Worm (Caenorhabditis elegans): ENCODE measurements around the gene Y54G11A.17.

Gene Y54G11A.17

ce11 chrII:14365182-14365751, 16.1 kb upstream of the Y54G11A.17 start, which contains the start of gene imb-2 (continued):
- no peak for TF ChIP-seq pqm-1 (tag; optimal IDR thresholded peaks at IDR 0.05)
- TF ChIP-seq snpc-1.2 (GFP tag; IDR thresholded peaks at IDR 0.05) = no peak
- no peak for TF ChIP-seq dmd-8 (GFP tag; IDR thresholded peaks at IDR 0.05)
- TF ChIP-seq fkh-10 (GFP tag; optimal IDR thresholded peaks at IDR 0.05) = peak; percentile 67
- TF ChIP-seq fos-1 (tag; optimal IDR thresholded peaks at IDR 0.05) = no peak
- TF ChIP-seq skn-1 (tag; optimal IDR thresholded peaks at IDR 0.05) = no peak
- TF ChIP-seq saeg-2 (GFP tag; IDR thresholded peaks at IDR 0.05) = no peak
- no peak for TF ChIP-seq gei-8 (GFP tag; optimal IDR thresholded peaks at IDR 0.05)
- TF ChIP-seq aly-2 (tag; optimal IDR thresholded peaks at IDR 0.05) = no peak
- no peak for TF ChIP-seq nhr-237 (tag; optimal IDR thresholded peaks at IDR 0.05)
- TF ChIP-seq lin-29 (GFP tag; IDR thresholded peaks at IDR 0.05) = no peak
- peak; percentile 57 for TF ChIP-seq rbr-2 (tag; optimal IDR thresholded peaks at IDR 0.05)
- TF ChIP-seq madf-5 (GFP tag; IDR thresholded peaks at IDR 0.05) = no peak

DNA sequence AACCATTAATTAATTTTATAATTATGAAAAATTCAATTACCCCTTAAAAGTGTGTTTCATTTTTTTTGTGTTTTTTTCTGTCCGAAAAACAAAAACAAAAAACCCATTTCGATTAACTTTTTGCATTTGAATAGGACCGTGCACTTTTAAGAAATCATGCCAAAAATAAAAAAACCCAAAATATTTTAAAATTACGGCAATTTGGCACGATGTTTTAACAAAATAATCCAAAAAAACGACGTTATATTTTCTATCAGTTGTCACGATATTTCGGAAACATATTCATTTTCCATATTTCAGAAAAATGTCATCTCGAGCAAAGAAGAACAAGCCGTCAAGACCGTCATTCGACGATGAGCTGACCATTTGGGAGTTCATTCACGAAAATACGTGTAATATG, 12.5 kb upstream of the Y54G11A.17 start, which contains the start of gene tebp-1:
tebp-1 (plus strand) TSS at position 301 of the 400 bp plus-strand sequence.
- TF ChIP-seq R02D3.7 (tag; optimal IDR thresholded peaks at IDR 0.05) (no peak), nhr-42 (GFP tag; IDR thresholded peaks at IDR 0.05) (no peak), snpc-1.2 (GFP tag; IDR thresholded peaks at IDR 0.05) (no peak), Y48G9A.11 (GFP tag; IDR thresholded peaks at IDR 0.05) (no peak), pha-4 (GFP tag; IDR thresholded peaks at IDR 0.05) (no peak), pha-4 (tag; optimal IDR thresholded peaks at IDR 0.05) (no peak), nhr-25 (tag; optimal IDR thresholded peaks at IDR 0.05; ENCODE audit: borderline replicate concordance, insufficient read depth) (no peak), sdz-12 (GFP tag; optimal IDR thresholded peaks at IDR 0.05) (no peak), dmd-8 (GFP tag; IDR thresholded peaks at IDR 0.05) (no peak), ceh-32 (tag; optimal IDR thresholded peaks at IDR 0.05; ENCODE audit: poor library complexity) (no peak), zip-2 (tag; optimal IDR thresholded peaks at IDR 0.05) (no peak), lin-15B (tag; optimal IDR thresholded peaks at IDR 0.05) (no peak)

ce11 chrII:14360675-14361074, 11.5 kb upstream of the Y54G11A.17 start:
- 0 out of 2 replicates have a peak, but pooled peaks have one; percentile 27 for TF ChIP-seq egl-43 (GFP tag; IDR thresholded peaks at IDR 0.05)
- 0 out of 2 replicates have a peak, but pooled peaks have one; percentile 33 for TF ChIP-seq D1046.2 (GFP tag; IDR thresholded peaks at IDR 0.05)
- TF ChIP-seq unc-39 (tag; optimal IDR thresholded peaks at IDR 0.05) = no peak
- no peak for TF ChIP-seq ceh-28 (tag; optimal IDR thresholded peaks at IDR 0.05)
- TF ChIP-seq nhr-42 (GFP tag; IDR thresholded peaks at IDR 0.05) = 0 out of 2 replicates have a peak, but pooled peaks have one; percentile 4
- TF ChIP-seq spr-3 (GFP tag; optimal IDR thresholded peaks at IDR 0.05) = no peak
- TF ChIP-seq set-16 (GFP tag; IDR thresholded peaks at IDR 0.05) = peak; percentile 53; the same call in 1 of the 2 replicates

- no peak for TF ChIP-seq ZK337.2 (GFP tag; IDR thresholded peaks at IDR 0.05)
- no peak for TF ChIP-seq Y75B8A.6 (GFP tag; IDR thresholded peaks at IDR 0.05)
- no peak for TF ChIP-seq lin-29 (GFP tag; IDR thresholded peaks at IDR 0.05)
- TF ChIP-seq zfp-2 (tag; optimal IDR thresholded peaks at IDR 0.05) = no peak
- no peak for TF ChIP-seq tag-97 (GFP tag; IDR thresholded peaks at IDR 0.05)
- no peak for TF ChIP-seq nhr-111 (GFP tag; optimal IDR thresholded peaks at IDR 0.05)
- no peak for TF ChIP-seq ztf-11 (tag; optimal IDR thresholded peaks at IDR 0.05)
- no peak for TF ChIP-seq ceh-44 (GFP tag; IDR thresholded peaks at IDR 0.05)
- no peak for TF ChIP-seq aly-2 (tag; optimal IDR thresholded peaks at IDR 0.05)
- no peak for TF ChIP-seq php-3 (GFP tag; IDR thresholded peaks at IDR 0.05)
- no peak for TF ChIP-seq lin-1 (GFP tag; IDR thresholded peaks at IDR 0.05)
- no peak for TF ChIP-seq ceh-82 (tag; optimal IDR thresholded peaks at IDR 0.05)
- peak in 1 of 2 experiments; percentile 77 for TF ChIP-seq unc-62 (GFP tag; optimal IDR thresholded peaks at IDR 0.05 in 1 of 2)
- TF ChIP-seq unc-62 (tag; optimal IDR thresholded peaks at IDR 0.05) = no peak
- peak; percentile 83 for TF ChIP-seq aha-1 (tag)
- no peak for TF ChIP-seq ceh-20 (GFP tag; IDR thresholded peaks at IDR 0.05)
- no peak for TF ChIP-seq nhr-76 (tag; optimal IDR thresholded peaks at IDR 0.05)
- TF ChIP-seq lin-38 (GFP tag; IDR thresholded peaks at IDR 0.05) = no peak
Observed at ce11 chrII:14359007-14359406, 9.8 kb upstream of the Y54G11A.17 start.

Measured in whole organism, L4 larva.